Worm (Caenorhabditis elegans) whole organism, L3 larva: ENCODE measurements around the gene C53A5.17.

Experiments used
- R02D3.7 ChIP-seq: fragments of 150-350 bp; optimal IDR thresholded peaks from 2 replicates; lab custom pipeline; 2014; ENCODE audit warnings: missing biosample characterization, missing genetic modification characterization
- ceh-16 ChIP-seq: sonication (generic microtip); optimal IDR thresholded peaks from 2 replicates; lab custom pipeline; 2017; ENCODE audit warnings: missing biosample characterization, missing genetic modification characterization
- ceh-82 ChIP-seq: fragments of 150-350 bp; optimal IDR thresholded peaks from 2 replicates; lab custom pipeline; 2014; ENCODE audit warnings: missing biosample characterization, missing genetic modification characterization
- ceh-9 ChIP-seq: sonication (generic microtip); optimal IDR thresholded peaks from 2 replicates; lab custom pipeline; 2018; ENCODE audit warnings: missing biosample characterization, missing genetic modification characterization
- egl-27 ChIP-seq: sonication (generic microtip); optimal IDR thresholded peaks from 4 replicates; lab custom pipeline; 2017; ENCODE audit warnings: missing biosample characterization, missing genetic modification reagents, missing genetic modification characterization
- elt-1 ChIP-seq: fragments of 150-350 bp; optimal IDR thresholded peaks from 2 replicates; lab custom pipeline; 2014; ENCODE audit warnings: missing biosample characterization, missing genetic modification characterization
- elt-2 ChIP-seq: sonication (generic microtip); optimal IDR thresholded peaks from 2 replicates; lab custom pipeline; 2016; ENCODE audit warnings: missing genetic modification reagents, mild to moderate bottlenecking, missing genetic modification characterization, missing compliant biosample characterization
- elt-3 ChIP-seq, 3 experiments: fragments of 150-350 bp in 1 of 3; sonication (generic microtip) in 2 of 3; optimal IDR thresholded peaks; 2 replicates in 2 of 3; 4 replicates in 1 of 3; lab custom pipeline; 2014 to 2017; ENCODE audit warnings: missing biosample characterization in 3 of 3, missing genetic modification characterization in 3 of 3
- eor-1 ChIP-seq, 2 experiments: fragments of 150-350 bp; optimal IDR thresholded peaks; 2 replicates each; lab custom pipeline; 2014 to 2018; ENCODE audit warnings: missing biosample characterization in 2 of 2, missing genetic modification characterization in 2 of 2
- fkh-2 ChIP-seq: fragments of 150-350 bp; optimal IDR thresholded peaks from 2 replicates; lab custom pipeline; 2014; ENCODE audit warnings: missing biosample characterization, missing genetic modification reagents, missing genetic modification characterization
- hmg-11 ChIP-seq: sonication (generic microtip); optimal IDR thresholded peaks from 2 replicates; lab custom pipeline; 2016; ENCODE audit warnings: missing genetic modification characterization, missing compliant biosample characterization
- jun-1 ChIP-seq: fragments of 150-350 bp; optimal IDR thresholded peaks from 2 replicates; lab custom pipeline; 2014; ENCODE audit warnings: missing biosample characterization, missing genetic modification reagents, missing genetic modification characterization
- lin-15B ChIP-seq: fragments of 150-350 bp; optimal IDR thresholded peaks from 2 replicates; lab custom pipeline; 2014; ENCODE audit warnings: missing biosample characterization, missing genetic modification characterization
- lin-39 ChIP-seq: fragments of 150-350 bp; optimal IDR thresholded peaks from 2 replicates; lab custom pipeline; 2018; ENCODE audit warnings: missing biosample characterization, missing genetic modification reagents, missing genetic modification characterization
- lsy-12 ChIP-seq: sonication (generic microtip); optimal IDR thresholded peaks from 2 replicates; lab custom pipeline; 2016; ENCODE audit warnings: mild to moderate bottlenecking, missing genetic modification characterization, missing compliant biosample characterization
- mdl-1 ChIP-seq: fragments of 150-350 bp; optimal IDR thresholded peaks from 2 replicates; lab custom pipeline; 2014; ENCODE audit warnings: missing biosample characterization, missing genetic modification characterization
- mml-1 ChIP-seq: fragments of 150-350 bp; sonication (generic microtip); optimal IDR thresholded peaks from 3 replicates; lab custom pipeline; 2014; ENCODE audit warnings: missing biosample characterization, missing genetic modification characterization
- nfya-1 ChIP-seq: sonication (generic microtip); optimal IDR thresholded peaks from 2 replicates; lab custom pipeline; 2017; ENCODE audit warnings: missing genetic modification characterization, mild to moderate bottlenecking, missing compliant biosample characterization, antibody characterized with exemption, moderate library complexity; ENCODE audit not compliant: insufficient read depth
- nhr-11 ChIP-seq: fragments of 150-350 bp; optimal IDR thresholded peaks from 2 replicates; lab custom pipeline; 2014; ENCODE audit warnings: missing biosample characterization, missing genetic modification characterization
- nhr-12 ChIP-seq: fragments of 150-350 bp; optimal IDR thresholded peaks from 2 replicates; lab custom pipeline; 2014; ENCODE audit warnings: missing biosample characterization, missing genetic modification characterization
- nhr-23 ChIP-seq: fragments of 150-350 bp; optimal IDR thresholded peaks from 2 replicates; lab custom pipeline; 2014; ENCODE audit warnings: missing biosample characterization, missing genetic modification reagents, missing genetic modification characterization
- nhr-237 ChIP-seq: fragments of 150-350 bp; optimal IDR thresholded peaks from 2 replicates; lab custom pipeline; 2014; ENCODE audit warnings: missing biosample characterization, missing genetic modification characterization
- nhr-25 ChIP-seq: sonication (generic microtip); optimal IDR thresholded peaks from 2 replicates; lab custom pipeline; 2017; ENCODE audit warnings: missing biosample characterization, missing genetic modification characterization
- nhr-43 ChIP-seq: sonication (generic microtip); optimal IDR thresholded peaks from 2 replicates; lab custom pipeline; 2016; ENCODE audit warnings: mild to moderate bottlenecking, missing genetic modification characterization, missing compliant biosample characterization; ENCODE audit not compliant: poor library complexity, severe bottlenecking
- nhr-76 ChIP-seq: fragments of 150-350 bp; sonication (generic microtip); optimal IDR thresholded peaks from 5 replicates; lab custom pipeline; 2014; ENCODE audit warnings: missing biosample characterization, missing genetic modification characterization
- nhr-77 ChIP-seq: fragments of 150-350 bp; optimal IDR thresholded peaks from 2 replicates; lab custom pipeline; 2014; ENCODE audit warnings: missing biosample characterization, missing genetic modification characterization
- pha-4 ChIP-seq: fragments of 150-350 bp; optimal IDR thresholded peaks from 2 replicates; lab custom pipeline; 2014; ENCODE audit warnings: missing biosample characterization, missing genetic modification reagents, missing genetic modification characterization
- sea-2 ChIP-seq: fragments of 150-350 bp; sonication (generic microtip); optimal IDR thresholded peaks from 4 replicates; lab custom pipeline; 2014; ENCODE audit warnings: missing biosample characterization, missing genetic modification reagents, missing genetic modification characterization
- snpc-4 ChIP-seq: fragments of 150-350 bp; optimal IDR thresholded peaks from 2 replicates; lab custom pipeline; 2014; ENCODE audit warnings: missing biosample characterization, missing genetic modification characterization
- tbx-2 ChIP-seq: sonication (generic microtip); optimal IDR thresholded peaks from 2 replicates; lab custom pipeline; 2016; ENCODE audit warnings: mild to moderate bottlenecking, missing genetic modification characterization, missing compliant biosample characterization
- unc-39 ChIP-seq: sonication (generic microtip); optimal IDR thresholded peaks from 4 replicates; lab custom pipeline; 2017; ENCODE audit warnings: missing biosample characterization, missing genetic modification characterization
- unc-62 ChIP-seq: fragments of 150-350 bp; sonication (generic microtip); optimal IDR thresholded peaks from 4 replicates; lab custom pipeline; 2014; ENCODE audit warnings: missing biosample characterization, missing genetic modification reagents, missing genetic modification characterization
- ztf-11 ChIP-seq: fragments of 150-350 bp; optimal IDR thresholded peaks from 2 replicates; lab custom pipeline; 2014; ENCODE audit warnings: missing biosample characterization, missing genetic modification characterization
- ztf-4 ChIP-seq: fragments of 150-350 bp; optimal IDR thresholded peaks from 2 replicates; lab custom pipeline; 2014; ENCODE audit warnings: missing biosample characterization, missing genetic modification characterization

Gene C53A5.17

ce11 chrV:14532374-14532773 is 11.5 kb upstream of the C53A5.17 start:
- TF ChIP-seq unc-39 (tag; lab: Kevin White, UChicago) (no peak), unc-62 (GFP tag; lab: Kevin White, UChicago) (no peak), nhr-25 (tag; lab: Kevin White, UChicago) (no peak), mml-1 (tag; lab: Kevin White, UChicago) (no peak), nhr-43 (tag; lab: Kevin White, UChicago) (no peak), ztf-11 (no peak), pha-4 (tag; lab: Kevin White, UChicago) (no peak), tbx-2 (tag; lab: Kevin White, UChicago) (no peak), R02D3.7 (tag; lab: Kevin White, UChicago) (no peak), ceh-16 (no peak)

ce11 chrV:14530813-14531212 is 9.9 kb upstream of the C53A5.17 start, which contains the start of gene kcnl-4:
kcnl-4 (plus strand) TSS chrV:14531113.
- TF ChIP-seq snpc-4 (tag; lab: Kevin White, UChicago) (no peak), ceh-82 (tag; lab: Kevin White, UChicago) (no peak)

ce11 chrV:14527210-14527609 is 6.3 kb upstream of the C53A5.17 start:
- TF ChIP-seq sea-2 (GFP tag; lab: Kevin White, UChicago) (no peak), ztf-11 (no peak), elt-1 (tag; lab: Kevin White, UChicago) (no peak), elt-2 (tag; lab: Kevin White, UChicago) (no peak), nhr-77 (no peak), nhr-76 (no peak), nhr-11 (tag; lab: Kevin White, UChicago) (no peak), eor-1 (tag; optimal IDR thresholded peaks at IDR 0.05; lab: Kevin White, UChicago) (no peak), ztf-4 (tag; lab: Kevin White, UChicago) (no peak), nfya-1 (tag; lab: Kevin White, UChicago) (no peak), pha-4 (tag; lab: Kevin White, UChicago) (no peak)

- TF ChIP-seq elt-1 (tag; lab: Kevin White, UChicago) (no peak), elt-3 (tag; optimal IDR thresholded peaks at IDR 0.05; lab: Kevin White, UChicago) (no peak), lsy-12 (tag; lab: Kevin White, UChicago) (no peak), unc-39 (tag; lab: Kevin White, UChicago) (no peak), nhr-237 (tag; lab: Kevin White, UChicago) (no peak), fkh-2 (no peak), nhr-25 (tag; lab: Kevin White, UChicago) (no peak), mdl-1 (tag; lab: Kevin White, UChicago) (no peak), pha-4 (tag; lab: Kevin White, UChicago) (no peak), ceh-82 (tag; lab: Kevin White, UChicago) (no peak), egl-27 (tag; lab: Kevin White, UChicago) (no peak), lin-39 (tag; lab: Kevin White, UChicago) (no peak), ceh-9 (tag; lab: Kevin White, UChicago) (no peak), nhr-76 (no peak), nhr-12 (tag; lab: Kevin White, UChicago) (no peak)
Observed at ce11 chrV:14525089-14525488, 4.2 kb upstream of the C53A5.17 start, which contains the start of gene hda-1. hda-1 (plus strand) TSS chrV:14525389.

ce11 chrV:14523788-14524582 is 3.1 kb upstream of the C53A5.17 start, which contains the start of gene ril-1:
ril-1 (minus strand) TSS chrV:14524129.
- TF ChIP-seq hmg-11 (tag; lab: Kevin White, UChicago) = peak; percentile 49
- peak; percentile 64 for TF ChIP-seq nfya-1 (tag; lab: Kevin White, UChicago)
- TF ChIP-seq elt-1 (tag; lab: Kevin White, UChicago) = no peak
- peak; percentile 54 for TF ChIP-seq lin-15B (tag; lab: Kevin White, UChicago)
- peak; percentile 29 for TF ChIP-seq nhr-25 (tag; lab: Kevin White, UChicago)
- TF ChIP-seq pha-4 (tag; lab: Kevin White, UChicago) = no peak
- TF ChIP-seq jun-1 = no peak
- peak; percentile 48 for TF ChIP-seq elt-2 (tag; lab: Kevin White, UChicago)
- peak; percentile 7 for TF ChIP-seq nhr-23 (tag; lab: Kevin White, UChicago)
- no peak for TF ChIP-seq fkh-2
- TF ChIP-seq nhr-77 = no peak
- TF ChIP-seq, all 47 proteins: peak for 6
